Worm (Caenorhabditis elegans) whole organism, late embryonic: ENCODE results near the gene R01H2.7.

Source experiments
- C08G9.2 ChIP-seq: sonication (generic microtip); optimal IDR thresholded peaks from 2 replicates; lab custom pipeline; 2016; ENCODE audit warnings: mild to moderate bottlenecking, missing genetic modification characterization, moderate library complexity, missing compliant biosample characterization
- K09A11.1 ChIP-seq: sonication (generic microtip); optimal IDR thresholded peaks from 2 replicates; lab custom pipeline; 2017; ENCODE audit warnings: antibody characterized with exemption, mild to moderate bottlenecking, missing genetic modification characterization, missing compliant biosample characterization; ENCODE audit not compliant: insufficient read depth
- ahr-1 ChIP-seq: sonication (generic microtip); optimal IDR thresholded peaks from 2 replicates; lab custom pipeline; 2016; ENCODE audit warnings: missing genetic modification characterization, missing compliant biosample characterization
- dmd-4 ChIP-seq: sonication (generic microtip); optimal IDR thresholded peaks from 2 replicates; lab custom pipeline; 2016; ENCODE audit warnings: borderline replicate concordance, missing genetic modification characterization, missing compliant biosample characterization
- fkh-10 ChIP-seq: fragments of 150-350 bp; optimal IDR thresholded peaks from 2 replicates; lab custom pipeline; 2014; ENCODE audit warnings: missing biosample characterization, missing genetic modification reagents, missing genetic modification characterization
- lin-11 ChIP-seq: fragments of 200-800 bp; sonication (Bioruptor generic); optimal IDR thresholded peaks from 2 replicates; lab custom pipeline; 2018; ENCODE audit warnings: mild to moderate bottlenecking, missing genetic modification characterization, missing compliant biosample characterization
- mec-3 ChIP-seq: sonication (generic microtip); optimal IDR thresholded peaks from 2 replicates; lab custom pipeline; 2016; ENCODE audit warnings: borderline replicate concordance, missing genetic modification characterization, missing compliant biosample characterization
- pha-4 ChIP-seq: fragments of 150-350 bp; optimal IDR thresholded peaks from 2 replicates; lab custom pipeline; 2018; ENCODE audit warnings: missing biosample characterization, missing genetic modification reagents, missing genetic modification characterization

DNA sequence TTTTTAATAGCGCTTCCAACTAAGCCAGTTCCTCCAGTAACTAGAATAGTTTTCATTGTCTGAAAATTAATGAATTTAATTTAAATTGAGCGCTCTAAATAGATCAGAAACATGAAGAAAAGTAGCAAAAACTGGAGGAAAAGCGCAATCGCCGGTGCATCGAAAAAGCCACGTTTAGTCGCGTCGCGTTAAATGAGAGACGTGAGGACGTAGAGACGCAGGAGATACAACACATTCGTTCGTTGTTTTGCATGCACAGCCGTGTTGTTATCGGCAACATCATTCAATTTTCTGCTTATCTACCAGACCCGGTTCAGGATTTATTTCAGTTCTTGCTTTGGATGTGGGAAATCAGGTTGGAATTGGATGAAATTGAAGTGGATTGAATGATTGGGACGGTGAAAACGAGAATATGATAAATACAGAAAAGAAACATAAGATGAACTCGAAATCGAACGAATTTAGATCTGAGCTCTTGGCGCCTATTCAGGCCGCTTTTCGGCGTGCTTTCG lies 21.9 kb upstream of the R01H2.7 start, which contains the start of gene ger-1:
- no peak for TF ChIP-seq dmd-4 (tag; lab: Kevin White, UChicago)
- no peak for TF ChIP-seq lin-11 (tag; lab: Kevin White, UChicago)
- no peak for TF ChIP-seq pha-4
- TF ChIP-seq C08G9.2 (tag; lab: Kevin White, UChicago) = no peak
- TF ChIP-seq K09A11.1 (tag; lab: Kevin White, UChicago) = no peak
- no peak for TF ChIP-seq mec-3 (tag; lab: Kevin White, UChicago)
- no peak for TF ChIP-seq fkh-10
- no peak for TF ChIP-seq ahr-1
